Worm (Caenorhabditis elegans) whole organism, L3 larva: Measurements from ENCODE around the gene pes-1.

Source experiments
- ceh-82 ChIP-seq: fragments of 150-350 bp; optimal IDR thresholded peaks from 2 replicates; lab custom pipeline; 2014; ENCODE audit warnings: missing biosample characterization, missing genetic modification characterization
- ceh-9 ChIP-seq: sonication (generic microtip); optimal IDR thresholded peaks from 2 replicates; lab custom pipeline; 2018; ENCODE audit warnings: missing biosample characterization, missing genetic modification characterization
- egl-27 ChIP-seq: sonication (generic microtip); optimal IDR thresholded peaks from 4 replicates; lab custom pipeline; 2017; ENCODE audit warnings: missing biosample characterization, missing genetic modification reagents, missing genetic modification characterization
- fkh-2 ChIP-seq: fragments of 150-350 bp; optimal IDR thresholded peaks from 2 replicates; lab custom pipeline; 2014; ENCODE audit warnings: missing biosample characterization, missing genetic modification reagents, missing genetic modification characterization
- fos-1 ChIP-seq: fragments of 150-350 bp; optimal IDR thresholded peaks from 2 replicates; lab custom pipeline; 2014; ENCODE audit warnings: missing biosample characterization, missing genetic modification characterization
- lin-15B ChIP-seq: fragments of 150-350 bp; optimal IDR thresholded peaks from 2 replicates; lab custom pipeline; 2014; ENCODE audit warnings: missing biosample characterization, missing genetic modification characterization
- nhr-23 ChIP-seq: fragments of 150-350 bp; optimal IDR thresholded peaks from 2 replicates; lab custom pipeline; 2014; ENCODE audit warnings: missing biosample characterization, missing genetic modification reagents, missing genetic modification characterization
- nhr-237 ChIP-seq: fragments of 150-350 bp; optimal IDR thresholded peaks from 2 replicates; lab custom pipeline; 2014; ENCODE audit warnings: missing biosample characterization, missing genetic modification characterization
- nhr-67 ChIP-seq: fragments of 150-350 bp; optimal IDR thresholded peaks from 2 replicates; lab custom pipeline; 2014; ENCODE audit warnings: missing biosample characterization, missing genetic modification characterization
- skn-1 ChIP-seq: fragments of 150-350 bp; optimal IDR thresholded peaks from 2 replicates; lab custom pipeline; 2014; ENCODE audit warnings: missing biosample characterization, missing genetic modification characterization
- snpc-4 ChIP-seq: fragments of 150-350 bp; optimal IDR thresholded peaks from 2 replicates; lab custom pipeline; 2014; ENCODE audit warnings: missing biosample characterization, missing genetic modification characterization
- unc-62 ChIP-seq: fragments of 150-350 bp; sonication (generic microtip); optimal IDR thresholded peaks from 4 replicates; lab custom pipeline; 2014; ENCODE audit warnings: missing biosample characterization, missing genetic modification reagents, missing genetic modification characterization
- zag-1 ChIP-seq: fragments of 150-350 bp; optimal IDR thresholded peaks from 2 replicates; lab custom pipeline; 2014; ENCODE audit warnings: missing biosample characterization, missing genetic modification characterization
- ztf-11 ChIP-seq: fragments of 150-350 bp; optimal IDR thresholded peaks from 2 replicates; lab custom pipeline; 2014; ENCODE audit warnings: missing biosample characterization, missing genetic modification characterization

DNA sequence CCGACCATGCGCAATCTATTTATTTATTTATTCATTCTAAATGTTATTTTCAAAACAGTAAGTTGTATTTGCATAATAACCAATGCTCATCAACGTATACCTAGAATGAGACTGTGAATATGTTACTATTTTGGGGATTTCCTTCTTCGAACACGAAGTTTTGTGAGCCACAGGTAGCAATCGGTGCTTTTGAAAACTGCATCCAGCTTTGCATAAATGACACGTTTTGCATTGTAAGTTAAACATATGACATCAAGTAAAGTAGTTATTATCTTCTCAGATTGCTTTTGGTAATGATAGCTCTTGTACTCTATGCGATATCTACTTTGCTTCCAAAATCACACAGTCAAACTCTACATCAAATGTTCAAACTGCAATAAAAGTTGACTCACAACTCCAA, 20.1 kb upstream of the pes-1 start, which contains the start of gene E03H12.4:
- TF ChIP-seq snpc-4, result no peak
- TF ChIP-seq lin-15B (tag; lab: Kevin White, UChicago), result no peak
- TF ChIP-seq skn-1 (tag; lab: Kevin White, UChicago), result no peak
- no peak for TF ChIP-seq ceh-9
- no peak for TF ChIP-seq fkh-2 (tag; lab: Kevin White, UChicago)
- no peak for TF ChIP-seq ztf-11 (tag; lab: Kevin White, UChicago)
- TF ChIP-seq nhr-23 (tag; lab: Kevin White, UChicago), result no peak
- no peak for TF ChIP-seq unc-62 (GFP tag; lab: Kevin White, UChicago)
- no peak for TF ChIP-seq ceh-82
- TF ChIP-seq fos-1 (tag; lab: Kevin White, UChicago), result no peak
- TF ChIP-seq nhr-67 (tag; lab: Kevin White, UChicago), result no peak
- TF ChIP-seq zag-1 (tag; lab: Kevin White, UChicago), result no peak
- TF ChIP-seq nhr-237, result no peak
- no peak for TF ChIP-seq egl-27 (tag; lab: Kevin White, UChicago)
